Worm (Caenorhabditis elegans) whole organism, L2 larva: ENCODE measurements around the gene kin-24.

ENCODE experiments used
- crh-2 ChIP-seq: sonication (generic microtip); optimal IDR thresholded peaks from 2 replicates; lab custom pipeline; 2017; ENCODE audit warnings: missing biosample characterization, missing genetic modification characterization
- egl-27 ChIP-seq: sonication (generic microtip); optimal IDR thresholded peaks from 3 replicates; lab custom pipeline; 2017; ENCODE audit warnings: missing biosample characterization, missing genetic modification reagents, missing genetic modification characterization
- skn-1 ChIP-seq: sonication (generic microtip); optimal IDR thresholded peaks from 2 replicates; lab custom pipeline; 2017; ENCODE audit warnings: missing biosample characterization, missing genetic modification characterization
- snpc-4 ChIP-seq: fragments of 150-350 bp; optimal IDR thresholded peaks from 2 replicates; lab custom pipeline; 2014; ENCODE audit warnings: missing biosample characterization, missing genetic modification characterization
- unc-39 ChIP-seq: fragments of 150-350 bp; optimal IDR thresholded peaks from 2 replicates; lab custom pipeline; 2014; ENCODE audit warnings: missing biosample characterization, missing genetic modification characterization
- ztf-11 ChIP-seq: sonication (generic microtip); optimal IDR thresholded peaks from 2 replicates; lab custom pipeline; 2017; ENCODE audit warnings: missing biosample characterization, missing genetic modification characterization

DNA sequence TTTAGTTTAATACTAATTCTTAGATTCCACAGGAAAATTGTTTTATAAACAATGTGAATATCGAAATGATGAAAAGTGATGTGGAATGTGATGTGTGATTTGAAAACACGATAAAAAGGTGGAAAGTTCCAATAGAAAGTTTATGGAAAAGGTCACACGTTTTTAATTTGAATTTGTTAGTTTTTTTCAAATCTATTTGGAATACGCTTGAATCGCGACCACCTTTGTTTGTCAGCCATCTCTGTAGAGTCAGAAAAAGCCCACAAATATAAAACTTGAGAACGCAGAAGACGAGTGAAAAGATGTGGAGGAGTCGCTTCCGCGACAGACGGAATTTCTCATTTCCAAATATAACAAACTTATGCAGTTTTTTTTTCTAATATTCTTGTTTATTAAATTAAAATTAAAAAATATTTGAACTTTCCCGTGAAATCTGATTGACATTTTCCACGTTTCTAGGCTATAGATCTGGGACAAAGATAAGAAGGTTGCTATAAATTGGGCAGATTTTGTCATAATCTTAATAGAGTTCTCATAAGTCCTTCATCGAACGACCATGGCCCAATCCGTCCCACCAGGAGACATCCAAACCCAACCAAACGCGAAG, at the start of gene kin-24, which contains the start of gene msp-56:
- TF ChIP-seq egl-27 (tag; lab: Kevin White, UChicago) (no peak), ztf-11 (tag; lab: Kevin White, UChicago) (no peak), unc-39 (tag; lab: Kevin White, UChicago) (no peak), snpc-4 (no peak), skn-1 (tag; lab: Kevin White, UChicago) (no peak), crh-2 (tag; lab: Kevin White, UChicago) (no peak)
